Worm (Caenorhabditis elegans) whole organism, young adult: ENCODE data around the gene F58B3.4.

Experiments used
- F10E7.11 ChIP-seq: sonication (generic microtip); optimal IDR thresholded peaks from 2 replicates; lab custom pipeline; 2017; ENCODE audit warnings: mild to moderate bottlenecking, missing genetic modification characterization, moderate library complexity, missing compliant biosample characterization
- madf-6 ChIP-seq: fragments of 200-800 bp; sonication (Bioruptor generic); IDR thresholded peaks from 2 replicates; pipeline ENCODE4 v1.3.6; 2022; ENCODE audit warnings: missing genetic modification reagents, missing genetic modification characterization, missing compliant biosample characterization
- pha-4 ChIP-seq: fragments of 150-350 bp; sonication (generic microtip); optimal IDR thresholded peaks from 2 replicates; lab custom pipeline; 2014; ENCODE audit warnings: missing biosample characterization, missing genetic modification reagents, missing genetic modification characterization

ce11 chrIV:11592165-11592564 lies 39.5 kb downstream of the F58B3.4 start, which contains the start of gene spe-36:
- TF ChIP-seq madf-6 (GFP tag; lab: Robert Waterston, UW) = no peak
- no peak for TF ChIP-seq pha-4
- TF ChIP-seq F10E7.11 (tag; lab: Kevin White, UChicago) = no peak
